Fruit fly (Drosophila melanogaster): Measurements from ENCODE around the gene CG7179.

dm6 chr2L:7790081-7790447 is 12.2 kb upstream of the CG7179 start:
- no peak for TF ChIP-seq sage (GFP tag; optimal IDR thresholded peaks at IDR 0.05)
- no peak for TF ChIP-seq Myc (optimal IDR thresholded peaks at IDR 0.05)
- no peak for TF ChIP-seq psq (GFP tag; optimal IDR thresholded peaks at IDR 0.05)
- TF ChIP-seq Dfd (GFP tag; optimal IDR thresholded peaks at IDR 0.05) = no peak
- TF ChIP-seq N (GFP tag; optimal IDR thresholded peaks at IDR 0.05) = no peak
- TF ChIP-seq Abd-B (GFP tag; optimal IDR thresholded peaks at IDR 0.05) = no peak
- no peak for TF ChIP-seq dl (GFP tag; optimal IDR thresholded peaks at IDR 0.05; ENCODE audit: insufficient read depth in 1 of 2, partially characterized antibody in 2 of 2)
- no peak for TF ChIP-seq Hr78 (GFP tag; optimal IDR thresholded peaks at IDR 0.05)
- TF ChIP-seq sv (GFP tag; optimal IDR thresholded peaks at IDR 0.05) = no peak
